Worm (Caenorhabditis elegans): ENCODE measurements around the gene ceh-75.

ceh-75 gene

ce11 chrV:9907205-9907604 lies 13.9 kb upstream of the ceh-75 start:
- TF ChIP-seq F39B2.1 (GFP tag; IDR thresholded peaks at IDR 0.05) (no peak), aptf-2 (GFP tag; conservative IDR thresholded peaks at IDR 0.05) (no peak), bed-1 (GFP tag; IDR thresholded peaks at IDR 0.05) (no peak), B0019.2 (GFP tag; conservative IDR thresholded peaks at IDR 0.05) (no peak), lin-35 (GFP tag; optimal IDR thresholded peaks at IDR 0.05) (no peak), let-526 (GFP tag; IDR thresholded peaks at IDR 0.05) (no peak), cebp-2 (GFP tag; IDR thresholded peaks at IDR 0.05) (no peak), dpff-1 (tag; optimal IDR thresholded peaks at IDR 0.05) (no peak), nfya-2 (GFP tag; IDR thresholded peaks at IDR 0.05) (no peak), mcd-1 (GFP tag; IDR thresholded peaks at IDR 0.05) (no peak), ztf-6 (GFP tag; IDR thresholded peaks at IDR 0.05) (no peak), xnd-1 (tag; optimal IDR thresholded peaks at IDR 0.05) (no peak), dpl-1 (GFP tag; optimal IDR thresholded peaks at IDR 0.05) (no peak), nfya-1 (tag; optimal IDR thresholded peaks at IDR 0.05; ENCODE audit: borderline replicate concordance, insufficient read depth) (no peak), lsl-1 (GFP tag; optimal IDR thresholded peaks at IDR 0.05) (no peak), cebp-1 (GFP tag; IDR thresholded peaks at IDR 0.05) (no peak), cebp-1 (tag; optimal IDR thresholded peaks at IDR 0.05) (no peak), die-1 (tag; optimal IDR thresholded peaks at IDR 0.05) (no peak), him-1 (tag; optimal IDR thresholded peaks at IDR 0.05) (no peak)

DNA sequence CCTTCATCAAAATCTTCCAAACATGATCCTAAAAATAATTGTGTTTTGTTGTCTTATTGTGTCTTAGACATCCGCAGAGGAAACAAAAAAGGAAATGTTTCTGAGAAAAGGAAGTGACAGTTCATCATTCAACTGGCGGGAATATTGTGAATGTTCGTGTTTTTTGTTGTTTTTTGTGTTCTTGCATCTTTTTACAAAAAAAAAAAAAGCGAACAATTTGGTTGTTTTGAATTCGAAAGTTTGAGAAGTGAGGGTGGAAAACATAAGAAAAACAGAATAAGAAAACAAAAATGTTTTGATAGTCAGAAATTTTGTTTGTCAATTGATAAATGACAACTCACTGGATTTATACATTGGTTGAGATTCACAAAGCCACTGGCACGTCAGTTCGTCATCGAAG lies 11.5 kb upstream of the ceh-75 start:
- TF ChIP-seq nhr-90 (tag; optimal IDR thresholded peaks at IDR 0.05) = no peak
- TF ChIP-seq ztf-26 (tag; optimal IDR thresholded peaks at IDR 0.05) = no peak
- TF ChIP-seq mes-4 (tag; optimal IDR thresholded peaks at IDR 0.05) = no peak
- no peak for TF ChIP-seq F23B12.7 (tag; optimal IDR thresholded peaks at IDR 0.05; ENCODE audit: insufficient read depth)
- TF ChIP-seq lin-40 (tag; optimal IDR thresholded peaks at IDR 0.05) = no peak
- TF ChIP-seq F37B4.10 (GFP tag; IDR thresholded peaks at IDR 0.05) = no peak
- no peak for TF ChIP-seq Y79H2A.3 (GFP tag; conservative IDR thresholded peaks at IDR 0.05)
- no peak for TF ChIP-seq attf-6 (GFP tag; IDR thresholded peaks at IDR 0.05)
- no peak for TF ChIP-seq Y67H2A.10 (GFP tag; conservative IDR thresholded peaks at IDR 0.05)
- no peak for TF ChIP-seq nfyb-1 (GFP tag; IDR thresholded peaks at IDR 0.05)
- no peak for TF ChIP-seq lir-1 (GFP tag; conservative IDR thresholded peaks at IDR 0.05)
- no peak for TF ChIP-seq rcor-1 (GFP tag; IDR thresholded peaks at IDR 0.05)
- TF ChIP-seq F33H1.4 (GFP tag; IDR thresholded peaks at IDR 0.05) = no peak
- TF ChIP-seq rec-8 (tag; optimal IDR thresholded peaks at IDR 0.05) = no peak
- TF ChIP-seq ceh-79 (tag; optimal IDR thresholded peaks at IDR 0.05) = no peak
- TF ChIP-seq sptf-2 (GFP tag; optimal IDR thresholded peaks at IDR 0.05) = no peak

DNA sequence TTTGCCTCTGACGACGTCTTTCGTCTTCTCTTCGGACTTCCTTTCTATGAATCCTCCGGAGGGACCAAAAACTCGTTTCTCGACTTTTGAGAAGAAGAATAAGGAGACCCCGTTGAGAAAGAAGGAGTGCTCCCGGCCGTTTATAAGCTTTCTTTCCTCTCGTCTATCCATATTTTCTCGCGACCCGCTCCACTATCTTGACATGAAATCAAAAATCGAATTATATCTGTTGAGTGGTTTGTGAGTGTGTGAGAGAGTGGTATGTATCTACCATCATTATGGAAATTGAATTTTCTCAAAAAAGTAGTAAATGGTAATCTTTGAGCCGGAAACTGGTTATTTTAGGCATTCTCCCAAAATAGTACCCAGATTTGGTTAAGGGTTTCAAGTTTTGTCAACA lies 10.0 kb upstream of the ceh-75 start:
- TF ChIP-seq nfyb-1 (GFP tag; IDR thresholded peaks at IDR 0.05) = no peak
- TF ChIP-seq bed-1 (GFP tag; IDR thresholded peaks at IDR 0.05) = no peak
- TF ChIP-seq tlf-1 (GFP tag; optimal IDR thresholded peaks at IDR 0.05) = no peak
- no peak for TF ChIP-seq F52B5.7 (tag; optimal IDR thresholded peaks at IDR 0.05)
- TF ChIP-seq F57C9.4 (tag; optimal IDR thresholded peaks at IDR 0.05) = no peak
- no peak for TF ChIP-seq hrde-1 (tag; optimal IDR thresholded peaks at IDR 0.05; ENCODE audit: borderline replicate concordance)
- TF ChIP-seq rcor-1 (GFP tag; IDR thresholded peaks at IDR 0.05) = no peak
- TF ChIP-seq tbp1 (GFP tag; optimal IDR thresholded peaks at IDR 0.05) = no peak
- no peak for TF ChIP-seq ama-1 (optimal IDR thresholded peaks at IDR 0.05)
- TF ChIP-seq ama-1 (GFP tag; optimal IDR thresholded peaks at IDR 0.05) = no peak
- no peak for TF ChIP-seq F57A8.1 (GFP tag; optimal IDR thresholded peaks at IDR 0.05)
- no peak for TF ChIP-seq unc-130 (GFP tag; optimal IDR thresholded peaks at IDR 0.05)
- TF ChIP-seq mel-28 (tag; optimal IDR thresholded peaks at IDR 0.05; ENCODE audit: borderline replicate concordance) = no peak
- no peak for TF ChIP-seq die-1 (tag; optimal IDR thresholded peaks at IDR 0.05)
- TF ChIP-seq madf-3 (GFP tag; IDR thresholded peaks at IDR 0.05) = no peak
- no peak for TF ChIP-seq ceh-27 (GFP tag; optimal IDR thresholded peaks at IDR 0.05)
- no peak for TF ChIP-seq ztf-28 (GFP tag; IDR thresholded peaks at IDR 0.05)
- no peak for TF ChIP-seq F55B11.4 (tag; optimal IDR thresholded peaks at IDR 0.05; ENCODE audit: borderline replicate concordance, insufficient read depth)
